Fruit fly (Drosophila melanogaster) whole organism: Measurements from ENCODE around the gene CG15812.

Source experiments
- CG8478 ChIP-seq: fragments of >200 bp; optimal IDR thresholded peaks from 2 replicates; lab custom pipeline; 2018; ENCODE audit warnings: inconsistent platforms
- Dll ChIP-seq: fragments of >200 bp; optimal IDR thresholded peaks from 2 replicates; lab custom pipeline; 2017
- EcR ChIP-seq, 2 experiments: fragments of >200 bp; optimal IDR thresholded peaks; 2 replicates each; lab custom pipeline; 2017; ENCODE audit warnings: missing biosample characterization in 2 of 2, missing genetic modification characterization in 2 of 2, missing genetic modification reagents in 2 of 2
- pan ChIP-seq: fragments of >200 bp; optimal IDR thresholded peaks from 2 replicates; lab custom pipeline; 2017
- psq ChIP-seq: fragments of >200 bp; optimal IDR thresholded peaks from 2 replicates; lab custom pipeline; 2017
- usp ChIP-seq: fragments of >200 bp; optimal IDR thresholded peaks from 2 replicates; lab custom pipeline; 2017; ENCODE audit warnings: missing biosample characterization, missing genetic modification characterization, mixed read lengths

Gene CG15812

DNA sequence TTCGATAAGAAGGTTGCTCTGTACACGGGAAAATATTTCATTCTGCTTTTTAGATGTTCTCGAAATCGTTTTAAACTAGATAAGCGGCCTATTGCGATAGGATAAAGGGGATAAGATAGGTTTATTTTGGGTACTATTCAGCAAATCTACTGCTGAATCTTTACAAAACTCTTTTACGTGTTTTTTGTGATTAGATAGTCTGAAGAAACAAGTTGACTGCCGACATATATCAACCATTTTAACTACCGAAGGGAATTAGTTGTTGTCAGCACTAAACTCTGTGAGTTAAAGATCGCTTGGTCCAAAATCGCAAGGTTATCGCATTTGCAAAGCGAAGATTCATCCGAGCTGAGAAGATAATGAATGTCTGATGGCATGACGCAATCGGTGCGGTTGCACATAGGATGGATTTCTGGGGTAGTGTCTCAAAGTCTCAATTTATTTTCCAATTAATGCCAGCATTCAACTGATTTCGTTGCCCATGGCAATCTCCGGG is 6.5 kb downstream of the CG15812 start, which contains the start of gene Asciz:
Gene Asciz, minus strand, starts transcription at position 51 of the 496 bp plus-strand sequence.
- TF ChIP-seq CG8478 (no peak), usp (no peak), psq (no peak), EcR (GFP tag; optimal IDR thresholded peaks at IDR 0.05; lab: Kevin White, UChicago) (no peak), Dll (lab: Kevin White, UChicago) (no peak), pan (lab: Kevin White, UChicago) (no peak)

- TF ChIP-seq psq (no peak), usp (no peak), CG8478 (no peak), EcR (GFP tag; optimal IDR thresholded peaks at IDR 0.05; lab: Kevin White, UChicago) (no peak), pan (lab: Kevin White, UChicago) (no peak), Dll (lab: Kevin White, UChicago) (no peak)
Observed at dm6 chr3L:3169107-3169506, 9.3 kb downstream of the CG15812 start, which contains the start of the genes CG32278 and CG32281. Gene CG32278 (plus strand): TSS chr3L:3169286. Gene CG32281 (plus strand): TSS chr3L:3169375.

dm6 chr3L:3172445-3172844 is 12.7 kb downstream of the CG15812 start, which contains the start of gene CG14963:
Gene CG14963 (minus strand): TSS chr3L:3172545.
- TF ChIP-seq usp (no peak), Dll (lab: Kevin White, UChicago) (no peak), EcR (GFP tag; optimal IDR thresholded peaks at IDR 0.05; lab: Kevin White, UChicago) (no peak), CG8478 (no peak), pan (lab: Kevin White, UChicago) (no peak), psq (no peak)

DNA sequence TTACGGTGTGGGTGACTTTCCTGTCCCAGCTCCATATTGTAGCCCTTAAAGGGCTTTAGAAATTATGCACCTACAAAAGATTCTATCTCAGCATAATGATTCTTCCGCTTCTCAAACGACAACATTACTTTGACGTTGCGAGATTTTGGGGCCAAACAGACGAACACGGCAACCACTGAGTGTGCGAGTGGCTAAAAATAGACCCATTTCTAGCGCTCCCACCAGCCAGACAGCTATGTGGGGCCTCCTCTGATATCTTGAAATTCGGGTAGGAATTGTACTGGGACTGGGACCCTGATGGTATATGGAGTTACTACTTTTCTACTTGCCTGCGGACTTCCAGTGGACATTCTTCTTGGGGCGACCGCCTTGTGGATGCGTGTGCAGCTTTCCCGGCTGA is 18.1 kb downstream of the CG15812 start:
- TF ChIP-seq usp, result no peak
- TF ChIP-seq pan (lab: Kevin White, UChicago), result no peak
- no peak for TF ChIP-seq psq
- TF ChIP-seq Dll (lab: Kevin White, UChicago), result no peak
- TF ChIP-seq EcR (GFP tag; optimal IDR thresholded peaks at IDR 0.05; lab: Kevin White, UChicago), result no peak
- no peak for TF ChIP-seq CG8478

dm6 chr3L:3178530-3179096 is 18.8 kb downstream of the CG15812 start, which contains the start of the genes MnM and Girdin:
Gene MnM (minus strand): TSS chr3L:3178580.
Gene Girdin (plus strand): TSS chr3L:3178930.
- TF ChIP-seq pan (lab: Kevin White, UChicago), result no peak
- TF ChIP-seq psq, result no peak
- TF ChIP-seq CG8478, result no peak
- TF ChIP-seq EcR (GFP tag; optimal IDR thresholded peaks at IDR 0.05; lab: Kevin White, UChicago), result no peak
- TF ChIP-seq usp, result no peak
- no peak for TF ChIP-seq Dll (lab: Kevin White, UChicago)

DNA sequence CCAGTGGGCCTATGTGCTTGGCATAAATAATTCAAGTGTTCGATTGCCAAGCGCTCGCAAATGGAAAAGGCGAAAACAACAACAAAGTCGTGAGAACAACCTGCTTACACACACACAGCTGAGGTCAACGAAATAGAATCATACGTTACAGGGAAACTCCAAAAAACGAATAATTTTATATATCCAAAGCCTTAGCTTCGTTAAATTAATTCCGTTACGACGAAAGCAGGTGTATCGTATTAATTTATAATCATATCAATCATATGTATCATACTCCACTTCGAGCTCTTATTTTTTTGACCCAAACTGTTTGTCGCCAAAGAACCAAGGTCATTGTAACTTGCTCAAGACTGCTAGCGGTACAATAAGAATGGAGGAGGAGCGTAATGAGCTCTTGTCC is 19.7 kb downstream of the CG15812 start:
- TF ChIP-seq psq, result no peak
- peak in 1 of 2 experiments; percentile 79 for TF ChIP-seq EcR (GFP tag; optimal IDR thresholded peaks at IDR 0.05; lab: Kevin White, UChicago)

dm6 chr3L:3184104-3184503 is 24.3 kb downstream of the CG15812 start, which contains the start of gene CG42494:
Gene CG42494 (plus strand): TSS chr3L:3184404.
- TF ChIP-seq pan (lab: Kevin White, UChicago) (no peak), EcR (GFP tag; optimal IDR thresholded peaks at IDR 0.05; lab: Kevin White, UChicago) (no peak), Dll (lab: Kevin White, UChicago) (no peak), usp (no peak), psq (no peak), CG8478 (no peak)

DNA sequence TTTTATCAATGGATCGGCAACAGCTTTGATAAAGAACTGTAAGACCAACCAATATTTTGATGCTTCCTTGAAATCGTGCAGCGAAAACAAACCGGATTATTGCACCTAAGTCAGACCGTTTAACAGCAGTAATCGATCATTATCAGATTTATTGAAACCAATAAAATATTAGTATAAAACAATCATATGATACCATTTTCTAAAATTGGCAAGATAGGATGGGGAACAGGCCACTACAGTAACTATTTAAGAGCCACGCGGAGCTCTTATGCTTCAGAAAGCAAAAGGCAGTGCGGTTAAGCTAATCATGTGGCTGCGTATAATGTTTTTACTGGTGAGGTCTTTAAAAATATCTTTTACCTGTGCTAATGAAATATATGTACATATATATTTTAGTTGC is 26.6 kb downstream of the CG15812 start, which contains the start of gene CG32284:
Gene CG32284, plus strand, starts transcription at position 301 of the 400 bp plus-strand sequence.
- TF ChIP-seq usp (no peak), EcR (GFP tag; optimal IDR thresholded peaks at IDR 0.05; lab: Kevin White, UChicago) (no peak), psq (no peak), Dll (lab: Kevin White, UChicago) (no peak), CG8478 (no peak), pan (lab: Kevin White, UChicago) (no peak)

DNA sequence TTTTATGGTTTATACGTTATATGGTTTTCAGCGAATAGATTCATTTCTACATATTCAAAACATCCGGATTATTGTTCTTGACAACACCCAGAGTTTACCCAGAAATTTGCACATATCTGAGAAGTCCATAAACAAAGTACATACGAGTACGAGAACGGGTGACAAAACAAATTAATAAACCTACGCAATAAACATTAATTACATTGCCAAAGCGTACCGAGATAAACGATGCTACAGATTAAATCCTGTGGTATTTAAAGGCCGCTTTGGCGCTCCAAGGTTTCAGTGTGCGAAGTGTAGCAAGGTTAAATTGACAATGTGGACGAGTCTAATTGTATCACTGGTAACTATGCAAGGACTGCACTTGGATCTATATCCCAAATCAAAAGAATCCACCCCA is 27.5 kb downstream of the CG15812 start, which contains the start of gene CG14957:
Gene CG14957, plus strand, starts transcription at position 301 of the 400 bp plus-strand sequence.
- TF ChIP-seq pan (lab: Kevin White, UChicago) (no peak), usp (no peak), psq (no peak), CG8478 (no peak), Dll (lab: Kevin White, UChicago) (no peak), EcR (GFP tag; optimal IDR thresholded peaks at IDR 0.05; lab: Kevin White, UChicago) (no peak)

DNA sequence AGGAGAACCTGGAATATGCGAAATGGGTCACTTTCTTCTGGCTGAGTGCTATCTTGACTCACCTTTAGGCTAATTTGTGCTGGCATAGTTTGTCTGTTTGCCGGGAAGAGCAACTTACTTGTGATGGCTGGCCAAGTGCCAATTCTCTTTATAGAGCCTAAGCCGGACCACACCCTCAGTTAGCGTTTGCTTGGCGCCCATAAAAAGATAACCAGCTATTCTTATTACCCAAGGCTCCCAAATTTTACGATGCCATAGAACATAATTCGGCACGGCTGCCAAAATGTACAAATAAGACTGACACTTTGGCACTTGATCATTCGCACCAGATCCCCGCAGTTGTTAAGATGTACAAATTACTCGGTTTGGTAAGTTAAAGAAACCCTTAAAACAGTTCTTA is 29.9 kb downstream of the CG15812 start, which contains the start of the genes CG42525 and CG14958:
Gene CG42525, minus strand, starts transcription at position 101 of the 400 bp plus-strand sequence.
Gene CG14958, plus strand, starts transcription at position 332 of the 400 bp plus-strand sequence.
- TF ChIP-seq Dll (lab: Kevin White, UChicago) (no peak), psq (no peak), EcR (GFP tag; optimal IDR thresholded peaks at IDR 0.05; lab: Kevin White, UChicago) (no peak), pan (lab: Kevin White, UChicago) (no peak), usp (no peak), CG8478 (no peak)

DNA sequence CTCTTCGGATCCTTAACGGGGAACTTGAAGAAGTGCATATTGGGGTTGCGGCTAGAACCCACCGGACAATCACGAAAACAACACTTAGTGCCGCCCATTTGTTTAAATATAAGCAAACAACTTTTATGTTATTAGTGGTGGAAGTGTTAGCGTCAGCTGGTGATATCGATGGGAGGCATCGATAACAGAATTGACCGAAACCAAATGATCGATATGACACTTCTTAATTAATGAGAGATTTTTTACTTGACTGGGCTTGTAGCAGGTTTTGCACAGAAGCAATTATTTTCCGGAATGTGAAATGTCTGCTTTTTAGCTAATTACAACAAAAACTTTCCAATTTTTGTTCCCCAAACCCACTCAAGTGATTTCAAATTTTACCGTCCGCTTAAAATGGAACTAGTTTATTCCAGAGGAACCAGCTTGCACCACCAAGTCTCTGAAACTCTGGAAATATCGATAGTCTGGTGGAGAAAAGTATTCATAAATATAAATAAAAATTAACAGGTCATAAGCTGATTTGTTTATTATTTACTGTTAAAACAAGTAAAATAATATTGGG is 32.6 kb downstream of the CG15812 start, which contains the start of gene CG14965:
Gene CG14965, minus strand, starts transcription at position 159 of the 562 bp plus-strand sequence.
- no peak for TF ChIP-seq EcR (GFP tag; optimal IDR thresholded peaks at IDR 0.05; lab: Kevin White, UChicago)
- no peak for TF ChIP-seq psq
- TF ChIP-seq usp, result no peak
- no peak for TF ChIP-seq Dll (lab: Kevin White, UChicago)
- TF ChIP-seq pan (lab: Kevin White, UChicago), result no peak
- TF ChIP-seq CG8478, result no peak

- no peak for TF ChIP-seq psq
- TF ChIP-seq Dll (lab: Kevin White, UChicago), result no peak
- no peak for TF ChIP-seq pan (lab: Kevin White, UChicago)
- no peak for TF ChIP-seq CG8478
- TF ChIP-seq usp, result no peak
- no peak for TF ChIP-seq EcR (GFP tag; optimal IDR thresholded peaks at IDR 0.05; lab: Kevin White, UChicago)
Observed at dm6 chr3L:3192912-3193311, 33.1 kb downstream of the CG15812 start, which contains the start of gene Hsp83. Gene Hsp83 (plus strand): TSS chr3L:3192969.
